Fruit fly (Drosophila melanogaster) whole organism, embryonic: ENCODE results near the gene CG16710.
A peak's percentile ranks its signal among the peaks of the same experiment; 100 is the strongest.

Experiments used
- CG10209 ChIP-seq: fragments of 200-800 bp; sonication (Bioruptor generic); optimal IDR thresholded peaks from 3 replicates; lab custom pipeline; 2017; ENCODE audit warnings: missing biosample characterization, mild to moderate bottlenecking, missing genetic modification characterization, missing genetic modification reagents
- CG10267 ChIP-seq: fragments of 200-800 bp; sonication (Bioruptor generic); optimal IDR thresholded peaks from 2 replicates; lab custom pipeline; 2018; ENCODE audit warnings: missing biosample characterization, mild to moderate bottlenecking, missing genetic modification characterization, moderate library complexity
- CG12769 ChIP-seq: fragments of 200-800 bp; sonication (Bioruptor generic); optimal IDR thresholded peaks from 2 replicates; lab custom pipeline; 2019; ENCODE audit warnings: missing biosample characterization, mild to moderate bottlenecking, missing genetic modification characterization, moderate library complexity
- CG14860 ChIP-seq: fragments of 200-800 bp; sonication (Bioruptor generic); IDR thresholded peaks from 3 replicates; pipeline ENCODE4 v1.3.6; 2022; ENCODE audit warnings: missing biosample characterization, missing genetic modification characterization; ENCODE audit not compliant: partially characterized antibody
- CG14965 ChIP-seq: fragments of 200-800 bp; sonication (Bioruptor generic); optimal IDR thresholded peaks from 2 replicates; lab custom pipeline; 2016; ENCODE audit warnings: missing biosample characterization, missing genetic modification characterization, borderline replicate concordance
- CG15073 ChIP-seq: fragments of 200-800 bp; sonication (Bioruptor generic); optimal IDR thresholded peaks from 2 replicates; lab custom pipeline; 2016; ENCODE audit warnings: missing biosample characterization, missing genetic modification characterization
- CG16815 ChIP-seq: fragments of 200-800 bp; sonication (Bioruptor generic); optimal IDR thresholded peaks from 3 replicates; lab custom pipeline; 2017; ENCODE audit warnings: missing biosample characterization, mild to moderate bottlenecking, missing genetic modification characterization
- CG17912 ChIP-seq: fragments of 200-800 bp; sonication (Bioruptor generic); optimal IDR thresholded peaks from 2 replicates; lab custom pipeline; 2018; ENCODE audit warnings: missing biosample characterization, mild to moderate bottlenecking, missing genetic modification characterization
- CG18262 ChIP-seq: fragments of 200-800 bp; optimal IDR thresholded peaks from 3 replicates; lab custom pipeline; 2019; ENCODE audit warnings: missing biosample characterization, mild to moderate bottlenecking, missing genetic modification characterization, moderate library complexity
- CG2875 ChIP-seq: fragments of 200-800 bp; sonication (Bioruptor generic); optimal IDR thresholded peaks from 2 replicates; lab custom pipeline; 2017; ENCODE audit warnings: missing biosample characterization, mild to moderate bottlenecking, missing genetic modification characterization, missing genetic modification reagents
- CG42726 ChIP-seq: fragments of 200-800 bp; sonication (Bioruptor generic); IDR thresholded peaks from 2 replicates; pipeline ENCODE4 v1.3.6; 2022; ENCODE audit warnings: missing biosample characterization, missing genetic modification characterization; ENCODE audit not compliant: partially characterized antibody
- CG7357 ChIP-seq: fragments of 200-800 bp; sonication (Bioruptor generic); IDR thresholded peaks from 3 replicates; pipeline ENCODE4 v1.3.6; 2022; ENCODE audit warnings: missing biosample characterization, missing genetic modification characterization
- CG9215 ChIP-seq: fragments of 200-800 bp; sonication (Bioruptor generic); IDR thresholded peaks from 2 replicates; pipeline ENCODE4 v1.3.6; 2022; ENCODE audit warnings: missing biosample characterization, missing genetic modification characterization
- CHES-1-like ChIP-seq: fragments of 200-800 bp; sonication (Bioruptor generic); optimal IDR thresholded peaks from 2 replicates; lab custom pipeline; 2016; ENCODE audit warnings: missing biosample characterization, missing genetic modification characterization
- CTCF ChIP-seq: fragments of 200-800 bp; sonication (Bioruptor generic); optimal IDR thresholded peaks from 2 replicates; lab custom pipeline; 2017; ENCODE audit warnings: missing biosample characterization, mild to moderate bottlenecking, missing genetic modification characterization, moderate library complexity
- D19B ChIP-seq: fragments of 200-800 bp; sonication (Bioruptor generic); optimal IDR thresholded peaks from 2 replicates; lab custom pipeline; 2017; ENCODE audit warnings: missing biosample characterization, mild to moderate bottlenecking, missing genetic modification characterization
- Dbx ChIP-seq: fragments of 200-800 bp; sonication (Bioruptor generic); IDR thresholded peaks from 3 replicates; pipeline ENCODE4 v1.3.6; 2022; ENCODE audit warnings: missing biosample characterization, missing genetic modification characterization
- Dip3 ChIP-seq: fragments of 200-800 bp; sonication (Bioruptor generic); optimal IDR thresholded peaks from 3 replicates; lab custom pipeline; 2016; ENCODE audit warnings: missing biosample characterization, missing genetic modification characterization
- ERR ChIP-seq: fragments of 200-800 bp; sonication (Bioruptor generic); optimal IDR thresholded peaks from 2 replicates; lab custom pipeline; 2016; ENCODE audit warnings: missing biosample characterization, missing genetic modification characterization
- HLH54F ChIP-seq: fragments of 200-800 bp; sonication (Bioruptor generic); optimal IDR thresholded peaks from 3 replicates; lab custom pipeline; 2016; ENCODE audit warnings: missing biosample characterization, missing genetic modification characterization
- Lim3 ChIP-seq: fragments of 200-800 bp; sonication (Bioruptor generic); IDR thresholded peaks from 2 replicates; pipeline ENCODE4 v1.3.6; 2022; ENCODE audit warnings: missing biosample characterization, missing genetic modification characterization
- Mad ChIP-seq: fragments of 200-800 bp; sonication (Bioruptor generic); optimal IDR thresholded peaks from 2 replicates; lab custom pipeline; 2016; ENCODE audit warnings: missing biosample characterization, missing genetic modification characterization
- Oli ChIP-seq: fragments of 200-800 bp; sonication (Bioruptor generic); optimal IDR thresholded peaks from 2 replicates; lab custom pipeline; 2018; ENCODE audit warnings: missing biosample characterization, mild to moderate bottlenecking, missing genetic modification characterization, moderate library complexity
- Opbp ChIP-seq: fragments of 200-800 bp; sonication (Bioruptor generic); IDR thresholded peaks from 3 replicates; pipeline ENCODE4 v1.3.6; 2022; ENCODE audit warnings: missing biosample characterization, missing genetic modification characterization; ENCODE audit not compliant: partially characterized antibody
- Optix ChIP-seq: fragments of 200-800 bp; sonication (Bioruptor generic); IDR thresholded peaks from 3 replicates; pipeline ENCODE4 v1.3.6; 2022; ENCODE audit warnings: missing biosample characterization, missing genetic modification characterization
- Ptx1 ChIP-seq: fragments of 200-800 bp; sonication (Bioruptor generic); IDR thresholded peaks from 2 replicates; pipeline ENCODE4 v1.3.6; 2022; ENCODE audit warnings: missing biosample characterization, missing genetic modification characterization
- Rx ChIP-seq: fragments of 200-800 bp; sonication (Bioruptor generic); IDR thresholded peaks from 2 replicates; pipeline ENCODE4 v1.3.6; 2022; ENCODE audit warnings: missing biosample characterization, missing genetic modification characterization
- Stat92E ChIP-seq, 3 experiments: fragments of >200 bp in 2 of 3; fragments of 200-800 bp in 1 of 3; sonication (Bioruptor generic) in 1 of 3; optimal IDR thresholded peaks; 2 replicates each; lab custom pipeline; 2017 to 2019; ENCODE audit warnings: missing biosample characterization in 3 of 3, missing genetic modification characterization in 3 of 3, mild to moderate bottlenecking in 1 of 3, moderate library complexity in 1 of 3
- abd-A ChIP-seq: fragments of 200-800 bp; sonication (Bioruptor generic); optimal IDR thresholded peaks from 3 replicates; lab custom pipeline; 2019; ENCODE audit warnings: missing biosample characterization, mild to moderate bottlenecking, missing genetic modification characterization, moderate library complexity
- bcd ChIP-seq: fragments of 200-800 bp; sonication (Bioruptor generic); optimal IDR thresholded peaks from 2 replicates; lab custom pipeline; 2017; ENCODE audit warnings: missing biosample characterization, mild to moderate bottlenecking, missing genetic modification characterization
- caup ChIP-seq: fragments of 200-800 bp; sonication (Bioruptor generic); optimal IDR thresholded peaks from 3 replicates; lab custom pipeline; 2017; ENCODE audit warnings: missing biosample characterization, mild to moderate bottlenecking, missing genetic modification characterization, moderate library complexity; ENCODE audit not compliant: severe bottlenecking
- crc ChIP-seq: fragments of 200-800 bp; sonication (Bioruptor generic); optimal IDR thresholded peaks from 2 replicates; lab custom pipeline; 2016; ENCODE audit warnings: missing biosample characterization, missing genetic modification characterization
- dan ChIP-seq: fragments of 200-800 bp; sonication (Bioruptor generic); IDR thresholded peaks from 2 replicates; pipeline ENCODE4 v1.3.6; 2022; ENCODE audit warnings: missing biosample characterization, missing genetic modification characterization
- gcm ChIP-seq: fragments of 200-800 bp; sonication (Bioruptor generic); optimal IDR thresholded peaks from 2 replicates; lab custom pipeline; 2019; ENCODE audit warnings: missing biosample characterization, mild to moderate bottlenecking, missing genetic modification characterization, moderate library complexity
- gro ChIP-seq: fragments of 200-800 bp; sonication (Bioruptor generic); optimal IDR thresholded peaks from 2 replicates; lab custom pipeline; 2016; ENCODE audit warnings: missing biosample characterization, missing genetic modification characterization
- gsb ChIP-seq: fragments of 200-800 bp; sonication (Bioruptor generic); IDR thresholded peaks from 2 replicates; pipeline ENCODE4 v1.3.6; 2022; ENCODE audit warnings: missing biosample characterization, missing genetic modification characterization
- insv ChIP-seq, 2 experiments: fragments of 200-800 bp; sonication (Bioruptor generic); optimal IDR thresholded peaks; 3 replicates each; lab custom pipeline; 2016 to 2018; ENCODE audit warnings: missing biosample characterization in 2 of 2, missing genetic modification characterization in 2 of 2
- lbe ChIP-seq: fragments of 200-800 bp; sonication (Bioruptor generic); optimal IDR thresholded peaks from 2 replicates; lab custom pipeline; 2016; ENCODE audit warnings: missing biosample characterization, mild to moderate bottlenecking, missing genetic modification characterization
- lmd ChIP-seq: fragments of 200-800 bp; sonication (Bioruptor generic); IDR thresholded peaks from 2 replicates; pipeline ENCODE4 v1.3.6; 2022; ENCODE audit warnings: missing biosample characterization, missing genetic modification characterization
- maf-S ChIP-seq: fragments of 200-800 bp; sonication (Bioruptor generic); optimal IDR thresholded peaks from 2 replicates; lab custom pipeline; 2016; ENCODE audit warnings: missing biosample characterization, missing genetic modification characterization
- mirr ChIP-seq: fragments of 200-800 bp; sonication (Bioruptor generic); optimal IDR thresholded peaks from 3 replicates; lab custom pipeline; 2018; ENCODE audit warnings: missing biosample characterization, mild to moderate bottlenecking, missing genetic modification characterization
- nerfin-2 ChIP-seq: fragments of 200-800 bp; sonication (Bioruptor generic); IDR thresholded peaks from 2 replicates; pipeline ENCODE4 v1.3.6; 2022; ENCODE audit warnings: missing biosample characterization, missing genetic modification characterization; ENCODE audit not compliant: partially characterized antibody
- pzg ChIP-seq: fragments of 200-800 bp; sonication (Bioruptor generic); optimal IDR thresholded peaks from 3 replicates; lab custom pipeline; 2018; ENCODE audit warnings: missing biosample characterization, mild to moderate bottlenecking, missing genetic modification characterization, moderate library complexity
- ranshi ChIP-seq: fragments of 200-800 bp; sonication (Bioruptor generic); IDR thresholded peaks from 2 replicates; pipeline ENCODE4 v1.3.6; 2022; ENCODE audit warnings: missing biosample characterization, missing genetic modification characterization
- shn ChIP-seq: fragments of 200-800 bp; sonication (Bioruptor generic); optimal IDR thresholded peaks from 3 replicates; lab custom pipeline; 2016; ENCODE audit warnings: missing biosample characterization, missing genetic modification characterization
- slbo ChIP-seq: fragments of 200-800 bp; sonication (Bioruptor generic); IDR thresholded peaks from 2 replicates; pipeline ENCODE4 v1.3.6; 2022; ENCODE audit warnings: missing biosample characterization, missing genetic modification characterization
- slp2 ChIP-seq: fragments of 200-800 bp; sonication (Bioruptor generic); optimal IDR thresholded peaks from 2 replicates; lab custom pipeline; 2016; ENCODE audit warnings: missing biosample characterization, missing genetic modification characterization
- so ChIP-seq: fragments of 200-800 bp; sonication (Bioruptor generic); IDR thresholded peaks from 3 replicates; pipeline ENCODE4 v1.3.6; 2022; ENCODE audit warnings: missing biosample characterization, missing genetic modification characterization
- tll ChIP-seq, 2 experiments: fragments of 200-800 bp in 1 of 2; fragments of >200 bp in 1 of 2; sonication (Bioruptor generic) in 1 of 2; optimal IDR thresholded peaks; 2 replicates each; lab custom pipeline; 2017 to 2019; ENCODE audit warnings: missing biosample characterization in 2 of 2, missing genetic modification characterization in 2 of 2, mild to moderate bottlenecking in 1 of 2, moderate library complexity in 1 of 2
- zen2 ChIP-seq: fragments of 200-800 bp; sonication (Bioruptor generic); IDR thresholded peaks from 3 replicates; pipeline ENCODE4 v1.3.6; 2022; ENCODE audit warnings: missing biosample characterization, missing genetic modification characterization; ENCODE audit not compliant: partially characterized antibody

CG16710 gene

DNA sequence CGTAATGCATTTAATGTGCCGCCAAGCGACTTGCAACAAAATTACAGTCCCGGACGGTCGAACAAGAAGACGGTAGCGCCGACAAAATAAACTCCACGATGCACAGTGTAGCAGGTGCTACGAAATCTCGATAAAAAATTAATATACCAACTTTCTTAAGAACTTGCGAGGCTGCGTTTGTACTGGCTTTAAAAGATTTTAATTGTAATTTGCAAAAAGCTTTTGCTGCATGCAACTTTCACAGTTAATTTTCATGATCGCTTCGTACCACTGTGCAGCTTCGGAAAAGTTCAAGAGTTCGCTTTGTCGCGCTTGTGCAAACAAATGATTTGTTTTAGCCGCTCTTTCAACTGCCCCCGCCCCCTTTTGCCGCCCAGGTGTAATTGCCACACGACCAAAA is 36.1 kb upstream of the CG16710 start (continued):
- TF ChIP-seq D19B (peak; percentile 2), Dip3 (GFP tag; lab: Kevin White, UChicago) (peak; percentile 6), CHES-1-like (GFP tag; lab: Kevin White, UChicago) (no peak), CG7357 (GFP tag; lab: Robert Waterston, UW) (peak; percentile 70; the same call in 2 of the 3 replicates), ERR (peak; percentile 31), Optix (peak; percentile 81; the same call in 2 of the 3 replicates), maf-S (GFP tag; lab: Kevin White, UChicago) (peak; percentile 37), Rx (GFP tag; lab: Robert Waterston, UW) (peak; percentile 88), Lim3 (GFP tag; lab: Robert Waterston, UW) (peak; percentile 51), pzg (GFP tag; lab: Kevin White, UChicago) (no peak), slp2 (GFP tag; lab: Kevin White, UChicago) (peak; percentile 57), CG9215 (GFP tag; lab: Robert Waterston, UW) (peak; percentile 52), lbe (GFP tag; lab: Kevin White, UChicago) (no peak), abd-A (tag; lab: Kevin White, UChicago) (no peak), CTCF (peak; percentile 6), CG12769 (tag; lab: Kevin White, UChicago) (peak; percentile 56), Opbp (GFP tag; lab: Robert Waterston, UW) (no peak), insv (GFP tag; optimal IDR thresholded peaks at IDR 0.05; lab: Kevin White, UChicago) (no peak), CG14965 (GFP tag; lab: Kevin White, UChicago) (peak; percentile 5), Stat92E (GFP tag; optimal IDR thresholded peaks at IDR 0.05; lab: Kevin White, UChicago) (no peak), mirr (no peak), CG18262 (tag; lab: Kevin White, UChicago) (peak; percentile 65), CG10267 (tag; lab: Kevin White, UChicago) (peak; percentile 54), CG2875 (GFP tag; lab: Kevin White, UChicago) (peak; percentile 60), gcm (GFP tag; lab: Kevin White, UChicago) (peak; percentile 46), CG16815 (GFP tag; lab: Kevin White, UChicago) (peak; percentile 45), Oli (tag; lab: Kevin White, UChicago) (peak; percentile 81), dan (GFP tag; lab: Robert Waterston, UW) (no peak), Ptx1 (peak; percentile 83), tll (GFP tag; optimal IDR thresholded peaks at IDR 0.05; lab: Kevin White, UChicago) (no peak), lmd (GFP tag; lab: Robert Waterston, UW) (peak; percentile 78), caup (GFP tag; lab: Kevin White, UChicago) (peak; percentile 55), shn (no peak), Mad (GFP tag; lab: Kevin White, UChicago) (peak; percentile 51), CG15073 (GFP tag; lab: Kevin White, UChicago) (no peak), gsb (no peak), ranshi (GFP tag; lab: Robert Waterston, UW) (peak; percentile 74), slbo (GFP tag; lab: Robert Waterston, UW) (peak; percentile 80), nerfin-2 (GFP tag; lab: Robert Waterston, UW) (0 out of 2 replicates have a peak, but pooled peaks have one; percentile 28), zen2 (GFP tag; lab: Robert Waterston, UW) (no peak), CG10209 (peak; percentile 50), CG14860 (GFP tag; lab: Robert Waterston, UW) (peak; percentile 37; the same call in 1 of the 3 replicates), Dbx (no peak), bcd (GFP tag; lab: Kevin White, UChicago) (peak; percentile 63), HLH54F (GFP tag; lab: Kevin White, UChicago) (peak; percentile 58), gro (peak; percentile 20), CG17912 (no peak), CG42726 (GFP tag; lab: Robert Waterston, UW) (no peak), crc (peak; percentile 39), so (GFP tag; lab: Robert Waterston, UW) (peak; percentile 81)
